Fruit fly (Drosophila melanogaster) whole organism, adult: ENCODE data around the gene CG18304.

Experiments used
- CG11617 ChIP-seq: fragments of 200-800 bp; sonication (Bioruptor generic); optimal IDR thresholded peaks from 2 replicates; lab custom pipeline; 2017; ENCODE audit warnings: mild to moderate bottlenecking, missing biosample characterization, missing genetic modification reagents, missing genetic modification characterization
- CG12768 ChIP-seq: fragments of 200-800 bp; sonication (Bioruptor generic); optimal IDR thresholded peaks from 2 replicates; lab custom pipeline; 2017; ENCODE audit warnings: missing biosample characterization, missing genetic modification characterization, mild to moderate bottlenecking, moderate library complexity, missing genetic modification reagents
- CG14711 ChIP-seq: fragments of 200-800 bp; sonication (Bioruptor generic); optimal IDR thresholded peaks from 2 replicates; lab custom pipeline; 2018; ENCODE audit warnings: missing biosample characterization, mild to moderate bottlenecking, missing genetic modification characterization, moderate library complexity
- CG1620 ChIP-seq: fragments of 200-800 bp; sonication (Bioruptor generic); optimal IDR thresholded peaks from 2 replicates; lab custom pipeline; 2016; ENCODE audit warnings: missing biosample characterization, missing genetic modification characterization
- CG33017 ChIP-seq: fragments of 200-800 bp; sonication (Bioruptor generic); optimal IDR thresholded peaks from 2 replicates; lab custom pipeline; 2018; ENCODE audit warnings: missing biosample characterization, mild to moderate bottlenecking, missing genetic modification characterization, moderate library complexity
- CG5204 ChIP-seq: fragments of 200-800 bp; sonication (Bioruptor generic); optimal IDR thresholded peaks from 2 replicates; lab custom pipeline; 2016; ENCODE audit warnings: missing biosample characterization, missing genetic modification characterization
- CG7045 ChIP-seq: fragments of 200-800 bp; sonication (Bioruptor generic); optimal IDR thresholded peaks from 2 replicates; lab custom pipeline; 2017; ENCODE audit warnings: missing biosample characterization, mild to moderate bottlenecking, missing genetic modification characterization
- CG7101 ChIP-seq: fragments of 200-800 bp; sonication (Bioruptor generic); optimal IDR thresholded peaks from 2 replicates; lab custom pipeline; 2018; ENCODE audit warnings: missing biosample characterization, mild to moderate bottlenecking, missing genetic modification characterization, moderate library complexity
- Clk ChIP-seq: fragments of 200-800 bp; sonication (Bioruptor generic); optimal IDR thresholded peaks from 2 replicates; lab custom pipeline; 2017; ENCODE audit warnings: missing biosample characterization, missing genetic modification characterization
- Crg-1 ChIP-seq: fragments of 200-800 bp; sonication (Bioruptor generic); optimal IDR thresholded peaks from 2 replicates; lab custom pipeline; 2016; ENCODE audit warnings: missing biosample characterization, missing genetic modification characterization
- Hr96 ChIP-seq: fragments of 200-800 bp; sonication (Bioruptor generic); optimal IDR thresholded peaks from 2 replicates; lab custom pipeline; 2016; ENCODE audit warnings: missing biosample characterization, missing genetic modification characterization
- Mnt ChIP-seq: fragments of 200-800 bp; sonication (Bioruptor generic); optimal IDR thresholded peaks from 2 replicates; lab custom pipeline; 2016; ENCODE audit warnings: missing biosample characterization, mild to moderate bottlenecking, missing genetic modification characterization
- bab1 ChIP-seq: fragments of 200-800 bp; sonication (Bioruptor generic); optimal IDR thresholded peaks from 3 replicates; lab custom pipeline; 2019; ENCODE audit warnings: missing biosample characterization, mild to moderate bottlenecking, missing genetic modification characterization, moderate library complexity
- cic ChIP-seq: fragments of 200-800 bp; sonication (Bioruptor generic); optimal IDR thresholded peaks from 2 replicates; lab custom pipeline; 2017; ENCODE audit warnings: missing biosample characterization, mild to moderate bottlenecking, missing genetic modification characterization, moderate library complexity
- cnc ChIP-seq, 2 experiments: fragments of >200 bp; optimal IDR thresholded peaks; 2 replicates each; lab custom pipeline; 2017
- kay ChIP-seq: fragments of 200-800 bp; sonication (Bioruptor generic); peaks from one replicate; lab custom pipeline; 2016; ENCODE audit warnings: missing biosample characterization, missing genetic modification characterization, borderline replicate concordance
- ovo ChIP-seq: fragments of 200-800 bp; sonication (Bioruptor generic); optimal IDR thresholded peaks from 2 replicates; lab custom pipeline; 2016; ENCODE audit warnings: missing biosample characterization, missing genetic modification characterization
- pad ChIP-seq: fragments of 200-800 bp; sonication (Bioruptor generic); optimal IDR thresholded peaks from 3 replicates; lab custom pipeline; 2017; ENCODE audit warnings: missing biosample characterization, missing genetic modification characterization, mild to moderate bottlenecking, moderate library complexity, missing genetic modification reagents
- tj ChIP-seq: fragments of 200-800 bp; sonication (Bioruptor generic); optimal IDR thresholded peaks from 3 replicates; lab custom pipeline; 2017; ENCODE audit warnings: missing biosample characterization, mild to moderate bottlenecking, missing genetic modification characterization, moderate library complexity
- toe ChIP-seq: fragments of 200-800 bp; sonication (Bioruptor generic); optimal IDR thresholded peaks from 2 replicates; lab custom pipeline; 2016; ENCODE audit warnings: missing biosample characterization, missing genetic modification characterization

CG18304 gene

dm6 chr2L:6966309-6966708 lies 23.7 kb upstream of the CG18304 start:
- TF ChIP-seq CG7101 (tag; lab: Kevin White, UChicago) (no peak), cnc (optimal IDR thresholded peaks at IDR 0.05; lab: Kevin White, UChicago) (no peak), pad (no peak), tj (GFP tag; lab: Kevin White, UChicago) (peak; percentile 4), CG12768 (no peak)

dm6 chr2L:6964632-6965031 lies 22.0 kb upstream of the CG18304 start:
- TF ChIP-seq Hr96 (GFP tag; lab: Kevin White, UChicago) = no peak
- no peak for TF ChIP-seq cnc (optimal IDR thresholded peaks at IDR 0.05; lab: Kevin White, UChicago)
- no peak for TF ChIP-seq CG7101 (tag; lab: Kevin White, UChicago)
- TF ChIP-seq CG14711 (tag; lab: Kevin White, UChicago) = no peak
- TF ChIP-seq CG33017 (tag; lab: Kevin White, UChicago) = no peak

- no peak for TF ChIP-seq toe (GFP tag; lab: Kevin White, UChicago)
- TF ChIP-seq Crg-1 (GFP tag; lab: Kevin White, UChicago) = no peak
- TF ChIP-seq CG1620 (GFP tag; lab: Kevin White, UChicago) = no peak
- no peak for TF ChIP-seq CG5204 (GFP tag; lab: Kevin White, UChicago)
- TF ChIP-seq CG11617 (GFP tag; lab: Kevin White, UChicago) = peak; percentile 67
- no peak for TF ChIP-seq cnc (optimal IDR thresholded peaks at IDR 0.05; lab: Kevin White, UChicago)
- no peak for TF ChIP-seq Hr96 (GFP tag; lab: Kevin White, UChicago)
- TF ChIP-seq kay (GFP tag; lab: Kevin White, UChicago) = no peak
- TF ChIP-seq tj (GFP tag; lab: Kevin White, UChicago) = peak; percentile 52
- TF ChIP-seq CG12768 = peak; percentile 26
- TF ChIP-seq CG7045 (GFP tag; lab: Kevin White, UChicago) = peak; percentile 58
- TF ChIP-seq cic = no peak
- TF ChIP-seq Mnt (GFP tag; lab: Kevin White, UChicago) = peak; percentile 7
- peak; percentile 75 for TF ChIP-seq CG14711 (tag; lab: Kevin White, UChicago)
- TF ChIP-seq CG33017 (tag; lab: Kevin White, UChicago) = peak; percentile 79
- no peak for TF ChIP-seq Clk (GFP tag; lab: Kevin White, UChicago)
- TF ChIP-seq pad = peak; percentile 49
- peak; percentile 58 for TF ChIP-seq bab1 (GFP tag; lab: Kevin White, UChicago)
- peak; percentile 5 for TF ChIP-seq ovo (GFP tag; lab: Kevin White, UChicago)
- TF ChIP-seq CG7101 (tag; lab: Kevin White, UChicago) = peak; percentile 85
Observed at dm6 chr2L:6964022-6964434, 21.4 kb upstream of the CG18304 start, which contains the start of the genes sip2 and Coprox. Gene sip2 (minus strand): TSS chr2L:6964074. Gene Coprox (plus strand): TSS chr2L:6964421.

dm6 chr2L:6960165-6960564 lies 17.6 kb upstream of the CG18304 start, which contains the start of the genes Atac1 and Hmgcl:
Gene Atac1 (minus strand): TSS chr2L:6960328.
Gene Hmgcl (plus strand): TSS chr2L:6960377.
- TF ChIP-seq CG1620 (GFP tag; lab: Kevin White, UChicago) (no peak), bab1 (GFP tag; lab: Kevin White, UChicago) (peak; percentile 0), cic (no peak)

- no peak for TF ChIP-seq Hr96 (GFP tag; lab: Kevin White, UChicago)
- no peak for TF ChIP-seq cic
- TF ChIP-seq Clk (GFP tag; lab: Kevin White, UChicago) = no peak
- peak; percentile 19 for TF ChIP-seq Mnt (GFP tag; lab: Kevin White, UChicago)
- no peak for TF ChIP-seq CG12768
- TF ChIP-seq CG7045 (GFP tag; lab: Kevin White, UChicago) = no peak
- peak; percentile 2 for TF ChIP-seq CG14711 (tag; lab: Kevin White, UChicago)
- TF ChIP-seq toe (GFP tag; lab: Kevin White, UChicago) = no peak
- no peak for TF ChIP-seq CG5204 (GFP tag; lab: Kevin White, UChicago)
- no peak for TF ChIP-seq CG1620 (GFP tag; lab: Kevin White, UChicago)
- no peak for TF ChIP-seq ovo (GFP tag; lab: Kevin White, UChicago)
- peak; percentile 10 for TF ChIP-seq CG7101 (tag; lab: Kevin White, UChicago)
- TF ChIP-seq pad = no peak
- TF ChIP-seq CG33017 (tag; lab: Kevin White, UChicago) = no peak
- no peak for TF ChIP-seq CG11617 (GFP tag; lab: Kevin White, UChicago)
- TF ChIP-seq bab1 (GFP tag; lab: Kevin White, UChicago) = peak; percentile 40
- peak; percentile 5 for TF ChIP-seq tj (GFP tag; lab: Kevin White, UChicago)
- TF ChIP-seq kay (GFP tag; lab: Kevin White, UChicago) = no peak
- no peak for TF ChIP-seq cnc (optimal IDR thresholded peaks at IDR 0.05; lab: Kevin White, UChicago)
- peak; percentile 1 for TF ChIP-seq Crg-1 (GFP tag; lab: Kevin White, UChicago)
Observed at dm6 chr2L:6956725-6957124, 14.1 kb upstream of the CG18304 start, which contains the start of the genes CG13775 and CG3430. Gene CG13775 (minus strand): TSS chr2L:6956950. Gene CG3430 (plus strand): TSS chr2L:6957008.

- TF ChIP-seq toe (GFP tag; lab: Kevin White, UChicago) = no peak
- peak; percentile 79 for TF ChIP-seq CG12768
- TF ChIP-seq Mnt (GFP tag; lab: Kevin White, UChicago) = peak; percentile 68
- no peak for TF ChIP-seq Hr96 (GFP tag; lab: Kevin White, UChicago)
- peak; percentile 70 for TF ChIP-seq pad
- TF ChIP-seq CG14711 (tag; lab: Kevin White, UChicago) = peak; percentile 92
- TF ChIP-seq Crg-1 (GFP tag; lab: Kevin White, UChicago) = peak; percentile 82
- peak; percentile 8 for TF ChIP-seq Clk (GFP tag; lab: Kevin White, UChicago)
- no peak for TF ChIP-seq cic
- TF ChIP-seq CG33017 (tag; lab: Kevin White, UChicago) = peak; percentile 94
- peak; percentile 82 for TF ChIP-seq ovo (GFP tag; lab: Kevin White, UChicago)
- no peak for TF ChIP-seq kay (GFP tag; lab: Kevin White, UChicago)
- TF ChIP-seq CG5204 (GFP tag; lab: Kevin White, UChicago) = no peak
- peak; percentile 79 for TF ChIP-seq CG11617 (GFP tag; lab: Kevin White, UChicago)
- TF ChIP-seq CG7101 (tag; lab: Kevin White, UChicago) = peak; percentile 96
- TF ChIP-seq bab1 (GFP tag; lab: Kevin White, UChicago) = peak; percentile 45
- peak; percentile 1 for TF ChIP-seq CG1620 (GFP tag; lab: Kevin White, UChicago)
- TF ChIP-seq CG7045 (GFP tag; lab: Kevin White, UChicago) = no peak
- no peak for TF ChIP-seq cnc (optimal IDR thresholded peaks at IDR 0.05; lab: Kevin White, UChicago)
- peak; percentile 80 for TF ChIP-seq tj (GFP tag; lab: Kevin White, UChicago)
Observed at dm6 chr2L:6950096-6950495, 7.5 kb upstream of the CG18304 start, which contains the start of the genes Gas41 and SA1. Gene Gas41 (minus strand): TSS chr2L:6950207. Gene SA1 (plus strand): TSS chr2L:6950421.
